Worm (Caenorhabditis elegans) whole organism, L1 larva: Measurements from ENCODE around the gene plk-3.

Source experiments
- blmp-1 ChIP-seq: fragments of 150-350 bp; optimal IDR thresholded peaks from 2 replicates; lab custom pipeline; 2014; ENCODE audit warnings: missing biosample characterization, missing genetic modification characterization
- nhr-11 ChIP-seq: fragments of 150-350 bp; optimal IDR thresholded peaks from 2 replicates; lab custom pipeline; 2014; ENCODE audit warnings: missing biosample characterization, missing genetic modification characterization
- nhr-28 ChIP-seq: fragments of 150-350 bp; optimal IDR thresholded peaks from 2 replicates; lab custom pipeline; 2014; ENCODE audit warnings: missing biosample characterization, missing genetic modification characterization
- pag-3 ChIP-seq: sonication (generic microtip); optimal IDR thresholded peaks from 2 replicates; lab custom pipeline; 2017; ENCODE audit warnings: missing genetic modification characterization, mild to moderate bottlenecking, missing compliant biosample characterization, antibody characterized with exemption, borderline replicate concordance; ENCODE audit not compliant: insufficient read depth
- pqm-1 ChIP-seq: sonication (generic microtip); optimal IDR thresholded peaks from 3 replicates; lab custom pipeline; 2017; ENCODE audit warnings: missing biosample characterization, missing genetic modification characterization

ce11 chrIV:7505866-7506488 is 33.0 kb upstream of the plk-3 start:
- TF ChIP-seq blmp-1 (tag; lab: Kevin White, UChicago) (no peak), nhr-11 (tag; lab: Kevin White, UChicago) (no peak), pqm-1 (no peak), nhr-28 (tag; lab: Kevin White, UChicago) (no peak), pag-3 (tag; lab: Kevin White, UChicago) (no peak)
